Worm (Caenorhabditis elegans) whole organism, dauer: ENCODE data around the gene T19H5.6.

Source experiments
- unc-62 ChIP-seq: sonication (generic microtip); optimal IDR thresholded peaks from 2 replicates; lab custom pipeline; 2017; ENCODE audit warnings: missing biosample characterization, missing genetic modification reagents, missing genetic modification characterization

The T19H5.6 gene

ce11 chrII:9436009-9436408 is 34.0 kb downstream of the T19H5.6 start, which contains the start of gene kin-16:
Gene kin-16 (minus strand): TSS chrII:9436109.
- no peak for TF ChIP-seq unc-62

- no peak for TF ChIP-seq unc-62
Observed at ce11 chrII:9433609-9434008, 36.4 kb downstream of the T19H5.6 start, which contains the start of gene kin-15. Gene kin-15 (minus strand): TSS chrII:9433709.

- no peak for TF ChIP-seq unc-62
Observed at ce11 chrII:9431119-9431518, 38.9 kb downstream of the T19H5.6 start.

- TF ChIP-seq unc-62 = no peak
Observed at ce11 chrII:9427644-9428043, 42.4 kb downstream of the T19H5.6 start, which contains the start of gene M176.5. Gene M176.5 (minus strand): TSS chrII:9427744.

ce11 chrII:9426076-9426475 is 43.9 kb downstream of the T19H5.6 start, which contains the start of gene M176.10:
Gene M176.10 (minus strand): TSS chrII:9426176.
- TF ChIP-seq unc-62 = no peak

- no peak for TF ChIP-seq unc-62
Observed at ce11 chrII:9421969-9422368, 48.1 kb downstream of the T19H5.6 start, which contains the start of gene M176.11. Gene M176.11 (plus strand): TSS chrII:9422269.
